Worm (Caenorhabditis elegans): Measurements from ENCODE around the gene Y53G8AR.5.

ce11 chrIII:3311607-3312006 lies 14.4 kb downstream of the Y53G8AR.5 start:
- TF ChIP-seq flt-1 (GFP tag; IDR thresholded peaks at IDR 0.05): no peak
- no peak for TF ChIP-seq aly-1 (tag; optimal IDR thresholded peaks at IDR 0.05)
- TF ChIP-seq tbx-11 (GFP tag; IDR thresholded peaks at IDR 0.05): no peak
- TF ChIP-seq tbx-37 (GFP tag; conservative IDR thresholded peaks at IDR 0.05): no peak
- TF ChIP-seq ceh-13 (GFP tag; optimal IDR thresholded peaks at IDR 0.05): no peak
- no peak for TF ChIP-seq ceh-36 (tag; optimal IDR thresholded peaks at IDR 0.05)
- TF ChIP-seq hnd-1 (tag; optimal IDR thresholded peaks at IDR 0.05): no peak
